Fruit fly (Drosophila melanogaster): Measurements from ENCODE around the gene Reps.

Reps gene

DNA sequence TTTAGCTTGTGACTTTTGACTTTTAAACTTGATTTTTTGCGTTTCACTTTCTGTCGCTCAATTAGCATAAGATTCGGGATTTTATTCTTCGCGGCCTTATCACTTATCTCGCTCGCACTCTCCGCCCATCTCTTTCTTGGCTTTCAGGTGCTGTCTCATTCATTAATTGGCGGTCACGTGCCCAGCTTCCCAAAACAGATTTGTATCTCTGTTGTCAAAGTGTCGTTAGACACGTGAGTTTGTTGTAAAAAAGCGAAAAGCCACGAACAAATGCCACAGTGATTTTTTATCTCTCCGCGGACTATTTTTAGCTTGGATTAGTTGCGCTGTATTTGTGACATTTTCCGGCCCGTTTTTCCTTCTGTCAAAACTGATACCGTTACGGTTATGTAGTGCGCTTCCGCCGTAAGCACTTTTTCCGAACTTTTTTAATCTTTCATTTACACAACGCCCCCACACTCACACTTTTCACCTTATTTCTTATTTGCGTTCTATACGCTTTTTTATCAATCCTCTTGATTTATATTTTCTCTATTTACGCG, 49.6 kb downstream of the Reps start:
- no peak for TF ChIP-seq CG5204 (GFP tag; optimal IDR thresholded peaks at IDR 0.05)
- no peak for TF ChIP-seq toe (GFP tag; optimal IDR thresholded peaks at IDR 0.05)
- TF ChIP-seq CG14711 (tag; optimal IDR thresholded peaks at IDR 0.05), result no peak
- no peak for TF ChIP-seq CG7101 (tag; optimal IDR thresholded peaks at IDR 0.05)
- TF ChIP-seq CG12768 (GFP tag; optimal IDR thresholded peaks at IDR 0.05), result no peak
- no peak for TF ChIP-seq pad (GFP tag; optimal IDR thresholded peaks at IDR 0.05)
- no peak for TF ChIP-seq CG11617 (GFP tag; optimal IDR thresholded peaks at IDR 0.05)
- no peak for TF ChIP-seq CG33017 (tag; optimal IDR thresholded peaks at IDR 0.05)
- no peak for TF ChIP-seq cnc (optimal IDR thresholded peaks at IDR 0.05)
- no peak for TF ChIP-seq Clk (GFP tag; optimal IDR thresholded peaks at IDR 0.05)
- no peak for TF ChIP-seq cic (GFP tag; optimal IDR thresholded peaks at IDR 0.05)
- no peak for TF ChIP-seq kay (GFP tag; ENCODE audit: borderline replicate concordance)
- TF ChIP-seq ovo (GFP tag; optimal IDR thresholded peaks at IDR 0.05), result no peak

DNA sequence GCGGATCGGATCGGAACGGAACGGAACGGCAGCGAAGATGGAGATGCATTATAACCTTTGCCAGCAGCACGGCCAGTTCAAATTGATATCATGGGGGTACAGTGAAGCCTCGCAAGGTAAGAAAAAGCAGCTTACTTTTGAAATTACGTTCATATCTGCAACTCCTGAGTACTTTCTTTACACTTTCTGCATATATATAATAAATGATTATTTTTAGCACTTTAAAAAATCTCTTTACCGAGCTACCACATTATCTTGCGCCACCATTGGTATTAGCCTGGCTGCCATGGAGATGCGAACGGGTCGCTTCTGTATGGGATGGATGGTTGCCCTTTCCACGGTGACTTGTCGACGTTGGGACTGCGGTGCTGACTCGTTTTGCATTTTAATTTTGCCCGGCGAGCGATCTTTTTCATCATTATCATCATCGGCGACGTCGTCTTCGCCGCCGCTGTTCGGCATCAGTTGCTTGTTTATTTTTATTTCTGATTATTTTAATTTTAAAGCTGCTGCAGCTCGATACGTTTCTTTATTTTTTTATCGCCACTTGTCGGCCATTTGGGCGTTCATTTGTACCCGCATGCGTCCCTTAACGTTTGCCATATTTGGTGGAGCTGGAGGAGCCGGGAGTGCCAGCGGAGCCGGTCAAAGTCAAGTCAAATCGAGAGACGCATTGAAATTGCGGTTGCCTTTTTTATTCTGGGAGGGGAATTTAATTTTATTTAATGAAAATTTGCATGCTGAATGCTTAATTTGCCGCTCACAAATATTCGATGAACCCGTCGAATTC, 53.2 kb downstream of the Reps start:
- TF ChIP-seq ovo (GFP tag; optimal IDR thresholded peaks at IDR 0.05) (no peak), tj (GFP tag; optimal IDR thresholded peaks at IDR 0.05) (no peak), kay (GFP tag; ENCODE audit: borderline replicate concordance) (peak; percentile 60)

DNA sequence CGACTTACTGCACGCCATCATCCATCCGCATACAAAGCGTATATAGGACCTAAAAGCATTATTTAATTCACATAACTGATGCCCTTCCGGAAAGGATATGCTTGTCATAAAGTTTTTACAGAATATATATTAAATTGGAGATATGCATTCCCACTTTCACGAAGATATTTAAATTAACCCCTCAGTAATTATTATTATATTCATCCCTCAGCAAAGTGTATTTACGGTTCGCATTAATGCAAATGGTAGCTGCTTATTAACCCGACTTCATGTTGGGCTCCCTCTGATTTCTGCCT, 54.0 kb downstream of the Reps start:
- TF ChIP-seq CG5204 (GFP tag; optimal IDR thresholded peaks at IDR 0.05) (no peak), Clk (GFP tag; optimal IDR thresholded peaks at IDR 0.05) (no peak), kay (GFP tag; ENCODE audit: borderline replicate concordance) (no peak), CG1620 (GFP tag; optimal IDR thresholded peaks at IDR 0.05) (no peak), Hr96 (GFP tag; optimal IDR thresholded peaks at IDR 0.05) (no peak), bab1 (GFP tag; optimal IDR thresholded peaks at IDR 0.05) (no peak), Crg-1 (GFP tag; optimal IDR thresholded peaks at IDR 0.05) (no peak), toe (GFP tag; optimal IDR thresholded peaks at IDR 0.05) (no peak), CG7101 (tag; optimal IDR thresholded peaks at IDR 0.05) (no peak), Mnt (GFP tag; optimal IDR thresholded peaks at IDR 0.05) (no peak), CG14711 (tag; optimal IDR thresholded peaks at IDR 0.05) (no peak), pad (GFP tag; optimal IDR thresholded peaks at IDR 0.05) (no peak), CG12768 (GFP tag; optimal IDR thresholded peaks at IDR 0.05) (no peak), CG7045 (GFP tag; optimal IDR thresholded peaks at IDR 0.05) (no peak), CG33017 (tag; optimal IDR thresholded peaks at IDR 0.05) (no peak), ovo (GFP tag; optimal IDR thresholded peaks at IDR 0.05) (no peak), cic (GFP tag; optimal IDR thresholded peaks at IDR 0.05) (no peak), tj (GFP tag; optimal IDR thresholded peaks at IDR 0.05) (no peak), CG11617 (GFP tag; optimal IDR thresholded peaks at IDR 0.05) (no peak)

DNA sequence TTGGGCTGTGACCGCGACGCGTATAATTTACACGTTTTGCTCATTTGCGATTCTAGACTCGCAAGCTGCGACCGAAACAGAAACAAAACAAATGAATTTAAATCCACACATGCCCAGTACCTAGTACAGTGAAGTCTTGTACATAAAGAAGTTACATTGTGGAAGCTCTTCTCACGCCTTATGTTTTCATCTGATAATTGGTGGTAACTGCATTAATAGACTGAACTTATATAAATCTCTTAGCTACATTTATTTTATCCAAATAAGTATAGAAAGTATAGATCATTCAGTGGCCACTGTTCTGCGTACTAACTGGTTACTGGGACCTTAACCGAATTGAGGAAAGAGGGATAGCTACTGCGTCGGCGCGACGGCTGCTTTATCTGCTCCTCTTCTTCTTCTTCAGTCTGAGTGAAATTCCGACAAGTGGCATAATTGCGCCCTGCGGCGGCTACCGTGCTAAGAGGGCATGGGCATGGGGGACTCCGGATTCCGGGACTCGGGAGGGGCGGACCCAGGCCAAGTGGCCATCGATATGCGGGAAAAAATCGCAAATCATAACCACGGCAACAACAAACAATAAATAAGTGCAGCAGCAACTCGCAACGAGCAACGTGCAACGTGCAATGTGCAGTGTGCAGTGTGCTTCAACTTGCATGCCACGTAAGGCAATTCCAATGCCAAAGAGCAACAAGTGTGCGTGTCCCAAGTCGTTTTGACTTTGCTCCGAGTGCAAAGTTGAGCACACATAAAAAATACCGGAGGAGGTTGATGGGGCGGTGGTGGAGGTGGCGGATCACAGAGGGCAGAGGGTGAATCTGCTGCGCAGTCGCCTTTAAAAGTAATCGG, 54.6 kb downstream of the Reps start:
- no peak for TF ChIP-seq tj (GFP tag; optimal IDR thresholded peaks at IDR 0.05)
- TF ChIP-seq CG7045 (GFP tag; optimal IDR thresholded peaks at IDR 0.05), result no peak
- TF ChIP-seq CG1620 (GFP tag; optimal IDR thresholded peaks at IDR 0.05), result no peak
- TF ChIP-seq cic (GFP tag; optimal IDR thresholded peaks at IDR 0.05), result no peak
- no peak for TF ChIP-seq toe (GFP tag; optimal IDR thresholded peaks at IDR 0.05)
- TF ChIP-seq ovo (GFP tag; optimal IDR thresholded peaks at IDR 0.05), result no peak
- TF ChIP-seq Mnt (GFP tag; optimal IDR thresholded peaks at IDR 0.05), result no peak
- TF ChIP-seq CG11617 (GFP tag; optimal IDR thresholded peaks at IDR 0.05), result no peak
- TF ChIP-seq CG5204 (GFP tag; optimal IDR thresholded peaks at IDR 0.05), result no peak
- TF ChIP-seq bab1 (GFP tag; optimal IDR thresholded peaks at IDR 0.05), result no peak
- TF ChIP-seq Hr96 (GFP tag; optimal IDR thresholded peaks at IDR 0.05), result no peak
- no peak for TF ChIP-seq Crg-1 (GFP tag; optimal IDR thresholded peaks at IDR 0.05)
- TF ChIP-seq pad (GFP tag; optimal IDR thresholded peaks at IDR 0.05), result no peak
- TF ChIP-seq Clk (GFP tag; optimal IDR thresholded peaks at IDR 0.05), result no peak
- TF ChIP-seq CG7101 (tag; optimal IDR thresholded peaks at IDR 0.05), result no peak
- TF ChIP-seq cnc (optimal IDR thresholded peaks at IDR 0.05), result no peak
